Worm (Caenorhabditis elegans): ENCODE data around the gene K08D8.1.

Gene K08D8.1

ce11 chrIV:12892194-12892593 is at the start of gene K08D8.1:
Gene K08D8.1 (plus strand): TSS chrIV:12892494.
- TF ChIP-seq rpc-1 (optimal IDR thresholded peaks at IDR 0.05) (no peak), rpc-1 (tag; optimal IDR thresholded peaks at IDR 0.05) (no peak), B0035.1 (tag; optimal IDR thresholded peaks at IDR 0.05) (no peak), unc-130 (GFP tag; optimal IDR thresholded peaks at IDR 0.05) (no peak), Y53F4B.3 (GFP tag; IDR thresholded peaks at IDR 0.05) (no peak), F49E8.2 (tag; optimal IDR thresholded peaks at IDR 0.05; ENCODE audit: insufficient read depth) (no peak), attf-6 (GFP tag; IDR thresholded peaks at IDR 0.05) (no peak), ceh-27 (GFP tag; optimal IDR thresholded peaks at IDR 0.05) (no peak), athp-1 (tag; optimal IDR thresholded peaks at IDR 0.05) (no peak), sdz-38 (tag; optimal IDR thresholded peaks at IDR 0.05) (no peak), ztf-28 (GFP tag; IDR thresholded peaks at IDR 0.05) (no peak), tbp1 (GFP tag; optimal IDR thresholded peaks at IDR 0.05) (no peak), ztf-3 (GFP tag; optimal IDR thresholded peaks at IDR 0.05) (no peak), ztf-25 (GFP tag; IDR thresholded peaks at IDR 0.05) (no peak), die-1 (tag; optimal IDR thresholded peaks at IDR 0.05) (no peak), F39B2.1 (GFP tag; IDR thresholded peaks at IDR 0.05) (no peak)

ce11 chrIV:12842895-12843294 is 49.4 kb upstream of the K08D8.1 start:
- TF ChIP-seq F10E7.11 (tag; optimal IDR thresholded peaks at IDR 0.05): no peak
- TF ChIP-seq hmg-1.2 (GFP tag; IDR thresholded peaks at IDR 0.05): peak; percentile 28; the same call in 1 of the 2 replicates

- TF ChIP-seq Y53G8AR.9 (GFP tag; conservative IDR thresholded peaks at IDR 0.05) (no peak), ceh-27 (GFP tag; optimal IDR thresholded peaks at IDR 0.05) (peak; percentile 0), cebp-1 (GFP tag; IDR thresholded peaks at IDR 0.05) (no peak), cebp-1 (tag; optimal IDR thresholded peaks at IDR 0.05) (peak; percentile 35), dpl-1 (GFP tag; optimal IDR thresholded peaks at IDR 0.05) (no peak), K12H6.12 (tag; optimal IDR thresholded peaks at IDR 0.05) (peak; percentile 1), madf-6 (GFP tag; IDR thresholded peaks at IDR 0.05) (no peak), dpff-1 (tag; optimal IDR thresholded peaks at IDR 0.05) (no peak)
These were observed 46.7 kb upstream of the K08D8.1 start, which contains the start of gene txt-19 for ce11 chrIV:12845596-12845995. Gene txt-19 (plus strand): TSS chrIV:12845899.

ce11 chrIV:12849030-12849560 is 43.2 kb upstream of the K08D8.1 start, which contains the start of gene srf-3:
Gene srf-3 (plus strand): TSS chrIV:12849510.
- TF ChIP-seq K11D2.4 (GFP tag; IDR thresholded peaks at IDR 0.05) (no peak), hmg-1.2 (GFP tag; IDR thresholded peaks at IDR 0.05) (peak; percentile 59; the same call in 1 of the 2 replicates), nhr-179 (tag; optimal IDR thresholded peaks at IDR 0.05) (no peak), Y53G8AR.9 (GFP tag; conservative IDR thresholded peaks at IDR 0.05) (no peak), ceh-100 (GFP tag; IDR thresholded peaks at IDR 0.05) (no peak), F39B2.1 (GFP tag; IDR thresholded peaks at IDR 0.05) (no peak)

ce11 chrIV:12854372-12855114 is 37.8 kb upstream of the K08D8.1 start:
- peak; percentile 32 for TF ChIP-seq lin-54 (GFP tag; optimal IDR thresholded peaks at IDR 0.05)
- TF ChIP-seq F57A8.1 (GFP tag; optimal IDR thresholded peaks at IDR 0.05): no peak
- no peak for TF ChIP-seq nhr-120 (GFP tag; IDR thresholded peaks at IDR 0.05)
- TF ChIP-seq ztf-28 (GFP tag; IDR thresholded peaks at IDR 0.05): no peak
- no peak for TF ChIP-seq tbx-9 (tag; optimal IDR thresholded peaks at IDR 0.05; ENCODE audit: borderline replicate concordance)
- TF ChIP-seq efl-1 (GFP tag; optimal IDR thresholded peaks at IDR 0.05): peak; percentile 60
- TF ChIP-seq gei-17 (GFP tag; optimal IDR thresholded peaks at IDR 0.05): no peak
- no peak for TF ChIP-seq snpc-4 (GFP tag; optimal IDR thresholded peaks at IDR 0.05)
- peak in 1 of 4 experiments; percentile 10 for TF ChIP-seq snpc-4 (tag; optimal IDR thresholded peaks at IDR 0.05)
- TF ChIP-seq hmg-1.2 (GFP tag; IDR thresholded peaks at IDR 0.05): peak; percentile 57; the same call in 1 of the 2 replicates
- peak; percentile 22 for TF ChIP-seq lsl-1 (GFP tag; optimal IDR thresholded peaks at IDR 0.05)
- TF ChIP-seq Y79H2A.3 (GFP tag; conservative IDR thresholded peaks at IDR 0.05): no peak
- TF ChIP-seq lin-26 (GFP tag; IDR thresholded peaks at IDR 0.05): no peak

All from whole organism, young adult.